Fruit fly (Drosophila melanogaster): ENCODE measurements around the gene ppl.

- TF ChIP-seq psq (GFP tag; optimal IDR thresholded peaks at IDR 0.05) (no peak), rgr (GFP tag; optimal IDR thresholded peaks at IDR 0.05) (no peak), sv (GFP tag; optimal IDR thresholded peaks at IDR 0.05) (no peak), Abd-B (GFP tag; optimal IDR thresholded peaks at IDR 0.05) (no peak), Dfd (GFP tag; optimal IDR thresholded peaks at IDR 0.05) (no peak), Myc (optimal IDR thresholded peaks at IDR 0.05) (no peak), usp (GFP tag; optimal IDR thresholded peaks at IDR 0.05) (no peak), Sp1 (GFP tag; optimal IDR thresholded peaks at IDR 0.05) (no peak), woc (GFP tag; optimal IDR thresholded peaks at IDR 0.05) (no peak), sage (GFP tag; optimal IDR thresholded peaks at IDR 0.05) (no peak), Mio (GFP tag; optimal IDR thresholded peaks at IDR 0.05) (no peak), Vsx2 (GFP tag; optimal IDR thresholded peaks at IDR 0.05; ENCODE audit: partially characterized antibody) (no peak), jim (GFP tag; optimal IDR thresholded peaks at IDR 0.05) (no peak), Hr83 (GFP tag; optimal IDR thresholded peaks at IDR 0.05; ENCODE audit: poor library complexity, severe bottlenecking) (no peak)
These were observed 11.4 kb upstream of the ppl start, which contains the start of gene Cpr78Ca for dm6 chr3L:21292700-21293099.

All from whole organism, wandering third instar larva.